Fruit fly (Drosophila melanogaster): Measurements from ENCODE around the gene Utx.

DNA sequence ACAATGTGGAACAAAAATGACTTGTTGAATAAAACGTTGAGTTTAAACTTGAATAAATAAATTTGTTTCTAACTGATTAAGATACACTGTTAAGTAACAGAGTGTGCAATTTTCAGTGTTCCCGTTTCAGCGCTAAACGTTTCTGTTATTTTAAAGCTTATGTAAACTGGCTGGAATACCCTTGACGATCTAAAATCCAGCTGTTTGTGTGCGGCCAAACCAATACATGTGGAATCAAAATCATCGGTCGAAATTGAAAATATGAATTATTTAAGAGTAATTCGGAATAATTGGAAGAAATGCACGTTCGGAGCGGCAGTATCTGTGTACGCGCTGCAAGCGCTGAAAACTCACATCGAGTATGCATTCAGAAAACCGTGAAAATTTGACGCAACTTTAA, 8.8 kb downstream of the Utx start, which contains the start of gene Mulk:
- TF ChIP-seq h (GFP tag; optimal IDR thresholded peaks at IDR 0.05), result no peak
- TF ChIP-seq Myc (optimal IDR thresholded peaks at IDR 0.05), result no peak
- no peak for TF ChIP-seq Hnf4 (GFP tag; optimal IDR thresholded peaks at IDR 0.05)
- TF ChIP-seq tai (GFP tag; optimal IDR thresholded peaks at IDR 0.05), result no peak
- TF ChIP-seq pan (optimal IDR thresholded peaks at IDR 0.05), result no peak
- no peak for TF ChIP-seq Hr78 (GFP tag; optimal IDR thresholded peaks at IDR 0.05)
- no peak for TF ChIP-seq CG9705 (GFP tag; optimal IDR thresholded peaks at IDR 0.05)
- TF ChIP-seq fru (GFP tag; optimal IDR thresholded peaks at IDR 0.05), result no peak
- TF ChIP-seq foxo (GFP tag; optimal IDR thresholded peaks at IDR 0.05), result peak in 1 of 2 experiments; percentile 50
- TF ChIP-seq Jra (GFP tag; optimal IDR thresholded peaks at IDR 0.05), result no peak
- no peak for TF ChIP-seq ey (GFP tag; optimal IDR thresholded peaks at IDR 0.05)
- no peak for TF ChIP-seq CG32264 (GFP tag; optimal IDR thresholded peaks at IDR 0.05)
- no peak for TF ChIP-seq Abd-B (GFP tag; optimal IDR thresholded peaks at IDR 0.05)
- TF ChIP-seq Vsx2 (GFP tag; optimal IDR thresholded peaks at IDR 0.05; ENCODE audit: partially characterized antibody), result no peak

Data from whole organism, wandering third instar larva.